Worm (Caenorhabditis elegans): ENCODE data around the gene mif-2.
A peak's percentile ranks its signal among the peaks of the same experiment; 100 is the strongest.

The mif-2 gene

DNA sequence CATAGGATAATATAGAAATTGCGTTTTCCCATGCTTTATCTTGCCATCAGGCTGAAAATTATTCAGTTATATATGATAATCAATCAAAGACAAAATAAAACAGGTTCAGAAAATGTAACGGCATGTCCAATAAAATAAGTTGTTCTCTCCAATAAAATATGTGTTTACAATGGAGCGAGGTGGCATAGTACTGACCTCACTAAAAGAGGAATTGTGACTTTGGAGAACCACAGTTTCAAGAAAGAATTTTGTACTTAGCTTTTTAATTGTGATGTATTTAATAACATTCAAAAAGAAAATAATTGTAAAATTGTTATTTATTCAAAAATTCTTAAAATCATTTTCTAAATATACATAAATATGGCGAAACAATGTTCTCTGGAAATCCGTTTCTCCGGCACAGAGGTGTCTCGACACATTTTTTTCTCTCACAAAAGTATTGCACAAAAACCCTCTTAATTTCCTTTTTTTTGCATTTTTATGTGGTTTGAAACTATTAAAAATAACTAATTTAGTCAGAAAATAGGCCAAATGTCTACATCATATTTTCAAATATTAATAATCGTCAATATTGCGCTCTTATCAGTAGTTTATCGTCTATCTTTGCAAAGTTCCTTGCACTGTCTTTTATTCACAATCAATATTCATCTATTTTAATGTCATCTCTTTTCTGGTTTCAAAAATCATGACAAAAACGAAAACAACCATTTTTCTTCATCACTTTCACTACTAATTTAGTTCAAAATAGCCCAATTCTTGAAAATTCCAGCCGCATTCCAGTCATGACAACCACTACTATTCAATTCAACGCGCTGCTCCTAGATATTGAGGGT is 44.8 kb downstream of the mif-2 start, which contains the start of the genes aman-2 and F58H1.3 (continued):
- TF ChIP-seq unc-62 (GFP tag; optimal IDR thresholded peaks at IDR 0.05) (no peak), lsy-2 (tag; optimal IDR thresholded peaks at IDR 0.05) (peak in 1 of 2 experiments; percentile 78), nhr-19 (GFP tag; conservative IDR thresholded peaks at IDR 0.05) (peak; percentile 16; the same call in 1 of the 2 replicates), lin-35 (GFP tag; optimal IDR thresholded peaks at IDR 0.05) (peak; percentile 46 to 68), snu-23 (GFP tag; optimal IDR thresholded peaks at IDR 0.05) (peak; percentile 36), nhr-237 (tag; optimal IDR thresholded peaks at IDR 0.05) (no peak), jun-1 (tag; optimal IDR thresholded peaks at IDR 0.05) (no peak), sptf-1 (tag; optimal IDR thresholded peaks at IDR 0.05) (no peak), hpl-2 (GFP tag; optimal IDR thresholded peaks at IDR 0.05) (no peak), xbp-1 (tag; optimal IDR thresholded peaks at IDR 0.05) (peak; percentile 22), unc-86 (tag; optimal IDR thresholded peaks at IDR 0.05) (peak; percentile 3), dsc-1 (tag; optimal IDR thresholded peaks at IDR 0.05) (no peak), nhr-90 (tag; optimal IDR thresholded peaks at IDR 0.05; ENCODE audit: poor library complexity) (peak; percentile 46), nhr-12 (tag; optimal IDR thresholded peaks at IDR 0.05) (no peak), nhr-11 (tag; optimal IDR thresholded peaks at IDR 0.05) (no peak), ceh-8 (GFP tag; optimal IDR thresholded peaks at IDR 0.05) (no peak), pqm-1 (tag; optimal IDR thresholded peaks at IDR 0.05) (no peak), sup-37 (GFP tag; optimal IDR thresholded peaks at IDR 0.05) (no peak), zag-1 (tag; optimal IDR thresholded peaks at IDR 0.05) (no peak), unc-130 (tag; optimal IDR thresholded peaks at IDR 0.05) (no peak), mef-2 (tag; optimal IDR thresholded peaks at IDR 0.05) (no peak), nhr-77 (tag; optimal IDR thresholded peaks at IDR 0.05) (no peak), ztf-4 (tag; optimal IDR thresholded peaks at IDR 0.05) (no peak), ets-5 (GFP tag; IDR thresholded peaks at IDR 0.05) (no peak), mdl-1 (tag; optimal IDR thresholded peaks at IDR 0.05) (no peak), elt-2 (tag; optimal IDR thresholded peaks at IDR 0.05) (peak; percentile 20), tbx-2 (tag; optimal IDR thresholded peaks at IDR 0.05) (peak; percentile 42), ces-1 (GFP tag; optimal IDR thresholded peaks at IDR 0.05) (no peak), lin-39 (tag; optimal IDR thresholded peaks at IDR 0.05) (no peak), lir-3 (tag; optimal IDR thresholded peaks at IDR 0.05; ENCODE audit: poor library complexity) (peak; percentile 47), dpl-1 (GFP tag; optimal IDR thresholded peaks at IDR 0.05) (peak in 2 of 3 experiments; percentile 15 to 61), fkh-4 (tag; optimal IDR thresholded peaks at IDR 0.05; ENCODE audit: borderline replicate concordance) (no peak), lin-15B (tag; optimal IDR thresholded peaks at IDR 0.05) (no peak), nhr-20 (tag; optimal IDR thresholded peaks at IDR 0.05) (peak; percentile 28), pax-3 (tag; optimal IDR thresholded peaks at IDR 0.05) (peak; percentile 74), egl-13 (tag; optimal IDR thresholded peaks at IDR 0.05) (no peak), vab-15 (tag; optimal IDR thresholded peaks at IDR 0.05) (peak; percentile 72), lin-14 (GFP tag; optimal IDR thresholded peaks at IDR 0.05) (peak; percentile 73), unc-98 (GFP tag; IDR thresholded peaks at IDR 0.05) (peak; percentile 51; the same call in 1 of the 2 replicates), ceh-90 (tag; optimal IDR thresholded peaks at IDR 0.05) (peak; percentile 21), aha-1 (tag; optimal IDR thresholded peaks at IDR 0.05) (no peak), tlp-1 (tag; optimal IDR thresholded peaks at IDR 0.05) (no peak), C16A3.4 (tag; optimal IDR thresholded peaks at IDR 0.05) (peak; percentile 60), ceh-88 (GFP tag; IDR thresholded peaks at IDR 0.05) (peak; percentile 44; the same call in 1 of the 2 replicates), snpc-4 (tag; optimal IDR thresholded peaks at IDR 0.05) (no peak), blmp-1 (tag; optimal IDR thresholded peaks at IDR 0.05) (peak; percentile 26), F16B12.6 (tag; optimal IDR thresholded peaks at IDR 0.05) (no peak), efl-3 (GFP tag; optimal IDR thresholded peaks at IDR 0.05) (no peak), hlh-4 (tag; optimal IDR thresholded peaks at IDR 0.05) (no peak), fkh-8 (tag; optimal IDR thresholded peaks at IDR 0.05) (peak; percentile 79), nhr-28 (tag; optimal IDR thresholded peaks at IDR 0.05) (no peak), elt-3 (tag; optimal IDR thresholded peaks at IDR 0.05) (no peak)
